Fruit fly (Drosophila melanogaster) whole organism, pupa: ENCODE measurements around the gene Mur29B.

Experiments used
- CG14655 ChIP-seq: fragments of 200-800 bp; sonication (Bioruptor generic); optimal IDR thresholded peaks from 3 replicates; lab custom pipeline; 2017; ENCODE audit warnings: mild to moderate bottlenecking, missing biosample characterization, missing genetic modification reagents, missing genetic modification characterization
- CG17806 ChIP-seq: fragments of 200-800 bp; sonication (Bioruptor generic); optimal IDR thresholded peaks from 2 replicates; lab custom pipeline; 2018; ENCODE audit warnings: missing biosample characterization, mild to moderate bottlenecking, missing genetic modification characterization, moderate library complexity
- CG32121 ChIP-seq: fragments of 200-800 bp; sonication (Bioruptor generic); IDR thresholded peaks from 2 replicates; pipeline ENCODE4 v1.3.6; 2022; ENCODE audit warnings: missing biosample characterization, missing genetic modification characterization
- CG8301 ChIP-seq: fragments of 200-800 bp; sonication (Bioruptor generic); optimal IDR thresholded peaks from 2 replicates; lab custom pipeline; 2018; ENCODE audit warnings: missing biosample characterization, mild to moderate bottlenecking, missing genetic modification characterization
- CG9948 ChIP-seq: fragments of 200-800 bp; sonication (Bioruptor generic); optimal IDR thresholded peaks from 2 replicates; lab custom pipeline; 2018; ENCODE audit warnings: missing biosample characterization, mild to moderate bottlenecking, missing genetic modification characterization, moderate library complexity
- D1 ChIP-seq: fragments of 200-800 bp; sonication (Bioruptor generic); optimal IDR thresholded peaks from 2 replicates; lab custom pipeline; 2018; ENCODE audit warnings: missing biosample characterization, mild to moderate bottlenecking, missing genetic modification characterization, moderate library complexity
- EcR ChIP-seq: fragments of 200-800 bp; sonication (Bioruptor generic); optimal IDR thresholded peaks from 3 replicates; lab custom pipeline; 2019; ENCODE audit warnings: missing biosample characterization, missing genetic modification characterization, mild to moderate bottlenecking, moderate library complexity, missing genetic modification reagents
- Ets98B ChIP-seq: fragments of 200-800 bp; sonication (Bioruptor generic); IDR thresholded peaks from 2 replicates; pipeline ENCODE4 v1.3.6; 2022; ENCODE audit warnings: missing biosample characterization, missing genetic modification characterization
- Snoo ChIP-seq: fragments of 200-800 bp; sonication (Bioruptor generic); optimal IDR thresholded peaks from 3 replicates; lab custom pipeline; 2017; ENCODE audit warnings: missing biosample characterization, mild to moderate bottlenecking, missing genetic modification characterization, inconsistent platforms
- gl ChIP-seq: fragments of 200-800 bp; sonication (Bioruptor generic); optimal IDR thresholded peaks from 2 replicates; lab custom pipeline; 2018; ENCODE audit warnings: missing biosample characterization, mild to moderate bottlenecking, missing genetic modification characterization
- rn ChIP-seq: fragments of 200-800 bp; sonication (Bioruptor generic); IDR thresholded peaks from 2 replicates; pipeline ENCODE4 v1.3.6; 2022; ENCODE audit warnings: missing biosample characterization, missing genetic modification characterization

dm6 chr2L:8342395-8342794 is 9.6 kb upstream of the Mur29B start, which contains the start of gene CG14273:
- TF ChIP-seq Ets98B (no peak), CG32121 (GFP tag; lab: Robert Waterston, UW) (no peak), D1 (tag; lab: Kevin White, UChicago) (no peak), Snoo (tag; lab: Kevin White, UChicago) (no peak), gl (tag; lab: Kevin White, UChicago) (no peak), CG14655 (GFP tag; lab: Kevin White, UChicago) (no peak), rn (GFP tag; lab: Robert Waterston, UW) (no peak), EcR (GFP tag; lab: Kevin White, UChicago) (no peak), CG8301 (no peak), CG9948 (no peak), CG17806 (tag; lab: Kevin White, UChicago) (no peak)
